Worm (Caenorhabditis elegans) whole organism, L1 larva: ENCODE measurements around the gene ZK185.2.

Experiments
- elt-3 ChIP-seq, 6 experiments: fragments of 150-350 bp in 1 of 6; sonication (generic microtip); optimal IDR thresholded peaks; 2 replicates each; lab custom pipeline; 2017 to 2018; ENCODE audit warnings: missing biosample characterization in 6 of 6, missing genetic modification characterization in 6 of 6, inconsistent platforms in 1 of 6
- lsy-2 ChIP-seq, 2 experiments: fragments of 150-350 bp; optimal IDR thresholded peaks; 2 replicates each; lab custom pipeline; 2014; ENCODE audit warnings: missing biosample characterization in 2 of 2, missing genetic modification characterization in 2 of 2
- mef-2 ChIP-seq: fragments of 150-350 bp; optimal IDR thresholded peaks from 2 replicates; lab custom pipeline; 2014; ENCODE audit warnings: missing biosample characterization, missing genetic modification characterization
- nhr-90 ChIP-seq: sonication (generic microtip); optimal IDR thresholded peaks from 2 replicates; lab custom pipeline; 2016; ENCODE audit warnings: mild to moderate bottlenecking, missing genetic modification characterization, missing compliant biosample characterization; ENCODE audit not compliant: poor library complexity
- unc-62 ChIP-seq: fragments of 150-350 bp; optimal IDR thresholded peaks from 2 replicates; lab custom pipeline; 2014; ENCODE audit warnings: missing biosample characterization, missing genetic modification reagents, missing genetic modification characterization

DNA sequence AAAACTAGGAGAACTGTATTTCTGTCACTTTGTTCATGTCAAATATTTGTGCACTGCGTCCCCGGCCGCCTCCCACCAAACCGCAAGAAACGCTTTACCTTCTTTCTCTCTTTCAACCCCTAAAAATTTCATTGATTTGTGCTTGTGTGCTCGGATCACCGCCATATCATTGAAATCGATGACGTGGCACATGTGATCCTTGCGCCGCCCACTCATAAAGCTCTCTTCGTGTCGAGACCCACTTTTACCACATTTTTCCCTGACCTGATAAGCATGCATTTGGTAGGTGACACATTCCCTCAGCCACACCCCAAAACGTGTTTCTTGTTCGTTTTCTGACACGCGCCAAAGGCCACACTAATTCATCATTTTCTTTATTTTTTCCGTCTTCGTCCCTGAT is 21.4 kb downstream of the ZK185.2 start:
- TF ChIP-seq lsy-2 (tag; optimal IDR thresholded peaks at IDR 0.05; lab: Kevin White, UChicago) = no peak
- no peak for TF ChIP-seq elt-3 (tag; optimal IDR thresholded peaks at IDR 0.05; lab: Kevin White, UChicago)
- no peak for TF ChIP-seq unc-62 (GFP tag; lab: Kevin White, UChicago)
- no peak for TF ChIP-seq nhr-90 (tag; lab: Kevin White, UChicago)
- no peak for TF ChIP-seq mef-2
